Fruit fly (Drosophila melanogaster) whole organism, embryonic: ENCODE results near the gene GluProRS.

Experiments used
- BtbVII ChIP-seq: fragments of 200-800 bp; sonication (Bioruptor generic); optimal IDR thresholded peaks from 3 replicates; lab custom pipeline; 2017; ENCODE audit warnings: missing biosample characterization, mild to moderate bottlenecking, missing genetic modification characterization
- CG10543 ChIP-seq: fragments of 200-800 bp; sonication (Bioruptor generic); optimal IDR thresholded peaks from 3 replicates; lab custom pipeline; 2017; ENCODE audit warnings: missing biosample characterization, mild to moderate bottlenecking, missing genetic modification characterization, moderate library complexity
- CG10654 ChIP-seq: fragments of 200-800 bp; sonication (Bioruptor generic); optimal IDR thresholded peaks from 2 replicates; lab custom pipeline; 2016; ENCODE audit warnings: missing biosample characterization, missing genetic modification characterization
- CG11456 ChIP-seq: fragments of 200-800 bp; sonication (Bioruptor generic); IDR thresholded peaks from 3 replicates; pipeline ENCODE4 v1.3.6; 2022; ENCODE audit warnings: missing biosample characterization, missing genetic modification characterization
- CG12744 ChIP-seq: fragments of 200-800 bp; sonication (Bioruptor generic); optimal IDR thresholded peaks from 2 replicates; lab custom pipeline; 2016; ENCODE audit warnings: missing biosample characterization, missing genetic modification characterization
- CG12769 ChIP-seq: fragments of 200-800 bp; sonication (Bioruptor generic); optimal IDR thresholded peaks from 2 replicates; lab custom pipeline; 2019; ENCODE audit warnings: missing biosample characterization, mild to moderate bottlenecking, missing genetic modification characterization, moderate library complexity
- CG13424 ChIP-seq: fragments of 200-800 bp; sonication (Bioruptor generic); optimal IDR thresholded peaks from 2 replicates; lab custom pipeline; 2019; ENCODE audit warnings: missing biosample characterization, mild to moderate bottlenecking, missing genetic modification characterization, moderate library complexity
- CG18599 ChIP-seq: fragments of 200-800 bp; sonication (Bioruptor generic); optimal IDR thresholded peaks from 3 replicates; lab custom pipeline; 2017; ENCODE audit warnings: missing biosample characterization, missing genetic modification characterization, mild to moderate bottlenecking, moderate library complexity, missing genetic modification reagents
- CG18764 ChIP-seq: fragments of 200-800 bp; sonication (Bioruptor generic); optimal IDR thresholded peaks from 3 replicates; lab custom pipeline; 2016; ENCODE audit warnings: missing biosample characterization, missing genetic modification characterization
- CG31224 ChIP-seq: fragments of 200-800 bp; sonication (Bioruptor generic); IDR thresholded peaks from 2 replicates; pipeline ENCODE4 v1.3.6; 2022; ENCODE audit warnings: missing biosample characterization, missing genetic modification characterization
- CG32532 ChIP-seq: fragments of 200-800 bp; sonication (Bioruptor generic); IDR thresholded peaks from 2 replicates; pipeline ENCODE4 v1.3.6; 2022; ENCODE audit warnings: missing biosample characterization, missing genetic modification characterization
- CG3407 ChIP-seq: fragments of 200-800 bp; sonication (Bioruptor generic); optimal IDR thresholded peaks from 2 replicates; lab custom pipeline; 2018; ENCODE audit warnings: missing biosample characterization, mild to moderate bottlenecking, missing genetic modification characterization
- CG3847 ChIP-seq: fragments of 200-800 bp; sonication (Bioruptor generic); IDR thresholded peaks from 2 replicates; pipeline ENCODE4 v1.3.6; 2022; ENCODE audit warnings: missing biosample characterization, missing genetic modification characterization
- CG8281 ChIP-seq: fragments of 200-800 bp; sonication (Bioruptor generic); optimal IDR thresholded peaks from 2 replicates; lab custom pipeline; 2018; ENCODE audit warnings: missing biosample characterization, mild to moderate bottlenecking, missing genetic modification characterization, moderate library complexity
- D19B ChIP-seq: fragments of 200-800 bp; sonication (Bioruptor generic); optimal IDR thresholded peaks from 2 replicates; lab custom pipeline; 2017; ENCODE audit warnings: missing biosample characterization, mild to moderate bottlenecking, missing genetic modification characterization
- Dbx ChIP-seq: fragments of 200-800 bp; sonication (Bioruptor generic); IDR thresholded peaks from 3 replicates; pipeline ENCODE4 v1.3.6; 2022; ENCODE audit warnings: missing biosample characterization, missing genetic modification characterization
- Dfd ChIP-seq, 2 experiments: fragments of >200 bp; optimal IDR thresholded peaks; 2 replicates each; lab custom pipeline; 2017; ENCODE audit warnings: missing biosample characterization in 2 of 2, missing genetic modification characterization in 2 of 2
- Elba2 ChIP-seq: fragments of 200-800 bp; sonication (Bioruptor generic); optimal IDR thresholded peaks from 3 replicates; lab custom pipeline; 2016; ENCODE audit warnings: missing biosample characterization, missing genetic modification characterization
- GATAe ChIP-seq: fragments of 200-800 bp; sonication (Bioruptor generic); conservative IDR thresholded peaks from 2 replicates; pipeline ENCODE4 v1.3.6; 2022; ENCODE audit warnings: missing biosample characterization, missing genetic modification characterization
- HLH4C ChIP-seq: fragments of 200-800 bp; sonication (Bioruptor generic); IDR thresholded peaks from 3 replicates; pipeline ENCODE4 v1.3.6; 2022; ENCODE audit warnings: missing biosample characterization, missing genetic modification characterization; ENCODE audit not compliant: partially characterized antibody
- Hmx ChIP-seq: fragments of 200-800 bp; sonication (Bioruptor generic); optimal IDR thresholded peaks from 2 replicates; lab custom pipeline; 2016; ENCODE audit warnings: missing biosample characterization, missing genetic modification characterization
- Hr3 ChIP-seq: fragments of 200-800 bp; sonication (Bioruptor generic); optimal IDR thresholded peaks from 3 replicates; lab custom pipeline; 2016; ENCODE audit warnings: missing biosample characterization, missing genetic modification characterization
- Mrtf ChIP-seq: fragments of 200-800 bp; sonication (Bioruptor generic); IDR thresholded peaks from 3 replicates; pipeline ENCODE4 v1.3.6; 2022; ENCODE audit warnings: missing biosample characterization, missing genetic modification characterization
- Spps ChIP-seq: fragments of 200-800 bp; sonication (Bioruptor generic); optimal IDR thresholded peaks from 2 replicates; lab custom pipeline; 2018; ENCODE audit warnings: missing biosample characterization, mild to moderate bottlenecking, missing genetic modification characterization
- Taf1 ChIP-seq: fragments of 200-800 bp; sonication (Bioruptor generic); IDR thresholded peaks from 2 replicates; pipeline ENCODE4 v1.3.6; 2022; ENCODE audit warnings: missing biosample characterization, missing genetic modification characterization
- Trl ChIP-seq, 3 experiments: fragments of >200 bp in 2 of 3; fragments of 200-800 bp in 1 of 3; sonication (Bioruptor generic) in 1 of 3; optimal IDR thresholded peaks; 2 replicates in 1 of 3; 3 replicates in 2 of 3; lab custom pipeline; 2016 to 2017; ENCODE audit warnings: missing biosample characterization in 1 of 3, missing genetic modification characterization in 1 of 3
- al ChIP-seq: fragments of 200-800 bp; sonication (Bioruptor generic); IDR thresholded peaks from 2 replicates; pipeline ENCODE4 v1.3.6; 2022; ENCODE audit warnings: missing biosample characterization, missing genetic modification characterization
- chm ChIP-seq: fragments of 200-800 bp; sonication (Bioruptor generic); IDR thresholded peaks from 2 replicates; pipeline ENCODE4 v1.3.6; 2022; ENCODE audit warnings: missing biosample characterization, missing genetic modification characterization
- dan ChIP-seq: fragments of 200-800 bp; sonication (Bioruptor generic); IDR thresholded peaks from 2 replicates; pipeline ENCODE4 v1.3.6; 2022; ENCODE audit warnings: missing biosample characterization, missing genetic modification characterization
- dati ChIP-seq: fragments of 200-800 bp; sonication (Bioruptor generic); IDR thresholded peaks from 2 replicates; pipeline ENCODE4 v1.3.6; 2022; ENCODE audit warnings: missing biosample characterization, missing genetic modification characterization
- emc ChIP-seq: fragments of 200-800 bp; sonication (Bioruptor generic); optimal IDR thresholded peaks from 2 replicates; lab custom pipeline; 2016; ENCODE audit warnings: missing biosample characterization, missing genetic modification characterization
- ewg ChIP-seq: fragments of 200-800 bp; sonication (Bioruptor generic); optimal IDR thresholded peaks from 3 replicates; lab custom pipeline; 2017; ENCODE audit warnings: mild to moderate bottlenecking, missing biosample characterization, missing genetic modification reagents, missing genetic modification characterization
- fru ChIP-seq: fragments of >200 bp; optimal IDR thresholded peaks from 2 replicates; lab custom pipeline; 2017
- ftz-f1 ChIP-seq: fragments of 200-800 bp; sonication (Bioruptor generic); optimal IDR thresholded peaks from 2 replicates; lab custom pipeline; 2016; ENCODE audit warnings: missing biosample characterization, missing genetic modification characterization
- grau ChIP-seq: fragments of 200-800 bp; optimal IDR thresholded peaks from 3 replicates; lab custom pipeline; 2019; ENCODE audit warnings: missing biosample characterization, mild to moderate bottlenecking, missing genetic modification characterization, moderate library complexity
- h ChIP-seq: fragments of >200 bp; optimal IDR thresholded peaks from 2 replicates; lab custom pipeline; 2017
- hth ChIP-seq: fragments of >200 bp; optimal IDR thresholded peaks from 2 replicates; lab custom pipeline; 2017; ENCODE audit warnings: inconsistent platforms
- kah ChIP-seq: fragments of 200-800 bp; sonication (Bioruptor generic); optimal IDR thresholded peaks from 2 replicates; lab custom pipeline; 2018; ENCODE audit warnings: missing biosample characterization, mild to moderate bottlenecking, missing genetic modification characterization
- ken ChIP-seq: fragments of 200-800 bp; sonication (Bioruptor generic); IDR thresholded peaks from 3 replicates; pipeline ENCODE4 v1.3.6; 2022; ENCODE audit warnings: missing biosample characterization, missing genetic modification characterization
- klu ChIP-seq: fragments of 200-800 bp; sonication (Bioruptor generic); IDR thresholded peaks from 2 replicates; pipeline ENCODE4 v1.3.6; 2022; ENCODE audit warnings: missing biosample characterization, missing genetic modification characterization
- lbe ChIP-seq: fragments of 200-800 bp; sonication (Bioruptor generic); optimal IDR thresholded peaks from 2 replicates; lab custom pipeline; 2016; ENCODE audit warnings: missing biosample characterization, mild to moderate bottlenecking, missing genetic modification characterization
- maf-S ChIP-seq: fragments of 200-800 bp; sonication (Bioruptor generic); optimal IDR thresholded peaks from 2 replicates; lab custom pipeline; 2016; ENCODE audit warnings: missing biosample characterization, missing genetic modification characterization
- nerfin-2 ChIP-seq: fragments of 200-800 bp; sonication (Bioruptor generic); IDR thresholded peaks from 2 replicates; pipeline ENCODE4 v1.3.6; 2022; ENCODE audit warnings: missing biosample characterization, missing genetic modification characterization; ENCODE audit not compliant: partially characterized antibody
- pan ChIP-seq, 4 experiments: fragments of >200 bp in 3 of 4; fragments of 200-800 bp in 1 of 4; sonication (Bioruptor generic) in 1 of 4; optimal IDR thresholded peaks in 3 of 4; IDR thresholded peaks in 1 of 4; 2 replicates each; pipeline versions ENCODE4 v1.3.6 to Lab custom; 2017 to 2022; ENCODE audit warnings: missing biosample characterization in 2 of 4, missing genetic modification characterization in 2 of 4, mixed read lengths in 1 of 4
- pb ChIP-seq: fragments of 200-800 bp; sonication (Bioruptor generic); optimal IDR thresholded peaks from 3 replicates; lab custom pipeline; 2016; ENCODE audit warnings: missing biosample characterization, missing genetic modification characterization
- pnt ChIP-seq: fragments of 200-800 bp; sonication (Bioruptor generic); optimal IDR thresholded peaks from 3 replicates; lab custom pipeline; 2016; ENCODE audit warnings: missing biosample characterization, missing genetic modification characterization
- psq ChIP-seq: fragments of 200-800 bp; sonication (Bioruptor generic); optimal IDR thresholded peaks from 2 replicates; lab custom pipeline; 2017; ENCODE audit warnings: missing biosample characterization, missing genetic modification characterization
- sim ChIP-seq: fragments of 200-800 bp; sonication (Bioruptor generic); IDR thresholded peaks from 2 replicates; pipeline ENCODE4 v1.3.6; 2022; ENCODE audit warnings: missing biosample characterization, missing genetic modification characterization
- slbo ChIP-seq: fragments of 200-800 bp; sonication (Bioruptor generic); IDR thresholded peaks from 2 replicates; pipeline ENCODE4 v1.3.6; 2022; ENCODE audit warnings: missing biosample characterization, missing genetic modification characterization
- sob ChIP-seq: fragments of 200-800 bp; sonication (Bioruptor generic); IDR thresholded peaks from 2 replicates; pipeline ENCODE4 v1.3.6; 2022; ENCODE audit warnings: missing biosample characterization, missing genetic modification characterization
- stc ChIP-seq: fragments of 200-800 bp; sonication (Bioruptor generic); IDR thresholded peaks from 2 replicates; pipeline ENCODE4 v1.3.6; 2022; ENCODE audit warnings: missing biosample characterization, missing genetic modification characterization

GluProRS gene

dm6 chr3R:23920874-23921539 is 37.2 kb downstream of the GluProRS start (continued):
- TF ChIP-seq CG12769 (tag; lab: Kevin White, UChicago) = peak; percentile 94
- TF ChIP-seq klu = 0 out of 2 replicates have a peak, but pooled peaks have one; percentile 22
- TF ChIP-seq ewg (GFP tag; lab: Kevin White, UChicago) = no peak
- no peak for TF ChIP-seq Mrtf
- no peak for TF ChIP-seq CG10654 (GFP tag; lab: Kevin White, UChicago)
- TF ChIP-seq Spps = no peak
- peak; percentile 84 for TF ChIP-seq CG18599
- TF ChIP-seq Elba2 (GFP tag; lab: Kevin White, UChicago) = no peak
- no peak for TF ChIP-seq dan (GFP tag; lab: Robert Waterston, UW)
- no peak; the same call in 1 of the 2 replicates for TF ChIP-seq sim (GFP tag; lab: Robert Waterston, UW)
- TF ChIP-seq grau (tag; lab: Kevin White, UChicago) = peak; percentile 58
- TF ChIP-seq h (lab: Kevin White, UChicago) = no peak
- peak; percentile 78; the same call in 2 of the 3 replicates for TF ChIP-seq Dbx (GFP tag; lab: Robert Waterston, UW)
- TF ChIP-seq pb (GFP tag; lab: Kevin White, UChicago) = peak; percentile 77
- peak; percentile 26 for TF ChIP-seq D19B (GFP tag; lab: Kevin White, UChicago)
- peak; percentile 31 for TF ChIP-seq CG12744 (GFP tag; lab: Kevin White, UChicago)
- TF ChIP-seq hth (lab: Kevin White, UChicago) = no peak
- TF ChIP-seq lbe (GFP tag; lab: Kevin White, UChicago) = no peak
- no peak for TF ChIP-seq HLH4C (GFP tag; lab: Robert Waterston, UW)
- TF ChIP-seq CG8281 (tag; lab: Kevin White, UChicago) = no peak
- peak; percentile 79 for TF ChIP-seq ftz-f1 (GFP tag; lab: Kevin White, UChicago)
- peak; percentile 87 for TF ChIP-seq slbo (GFP tag; lab: Robert Waterston, UW)
- no peak for TF ChIP-seq Hr3
- peak; percentile 81 for TF ChIP-seq CG11456 (GFP tag; lab: Robert Waterston, UW)
- no peak for TF ChIP-seq Trl (optimal IDR thresholded peaks at IDR 0.05; lab: Kevin White, UChicago)
- TF ChIP-seq Trl (GFP tag; optimal IDR thresholded peaks at IDR 0.05; lab: Kevin White, UChicago) = peak; percentile 14
- peak; percentile 56 for TF ChIP-seq al (GFP tag; lab: Robert Waterston, UW)
- peak; percentile 71 for TF ChIP-seq sob (GFP tag; lab: Robert Waterston, UW)
- TF ChIP-seq Taf1 (GFP tag; lab: Robert Waterston, UW) = peak; percentile 67; the same call in 1 of the 2 replicates
- no peak for TF ChIP-seq maf-S (GFP tag; lab: Kevin White, UChicago)
- peak; percentile 78 for TF ChIP-seq CG31224
- no peak for TF ChIP-seq pan (optimal IDR thresholded peaks at IDR 0.05; lab: Kevin White, UChicago)
- TF ChIP-seq pan (GFP tag; optimal IDR thresholded peaks at IDR 0.05 in 1 of 2, IDR thresholded peaks at IDR 0.05 in 1 of 2) = peak in 1 of 2 experiments; percentile 38
- TF ChIP-seq CG13424 (tag; lab: Kevin White, UChicago) = no peak
- no peak for TF ChIP-seq emc
- TF ChIP-seq CG3407 (GFP tag; lab: Kevin White, UChicago) = no peak
- TF ChIP-seq pnt (GFP tag; lab: Kevin White, UChicago) = no peak
- no peak for TF ChIP-seq fru (lab: Kevin White, UChicago)
- TF ChIP-seq chm = peak; percentile 73; the same call in 1 of the 2 replicates
- peak; percentile 83 for TF ChIP-seq CG10543
- TF ChIP-seq Hmx (GFP tag; lab: Kevin White, UChicago) = no peak
- peak; percentile 57 for TF ChIP-seq stc (GFP tag; lab: Robert Waterston, UW)
- no peak for TF ChIP-seq CG18764 (GFP tag; lab: Kevin White, UChicago)
- peak; percentile 57 for TF ChIP-seq CG3847
- TF ChIP-seq GATAe (GFP tag; lab: Robert Waterston, UW) = no peak
- no peak for TF ChIP-seq nerfin-2 (GFP tag; lab: Robert Waterston, UW)
- TF ChIP-seq dati = no peak
- peak; percentile 66; the same call in 2 of the 3 replicates for TF ChIP-seq ken (GFP tag; lab: Robert Waterston, UW)
- TF ChIP-seq BtbVII (GFP tag; lab: Kevin White, UChicago) = no peak
- TF ChIP-seq psq (GFP tag; lab: Kevin White, UChicago) = no peak
- TF ChIP-seq Dfd (GFP tag; optimal IDR thresholded peaks at IDR 0.05; lab: Kevin White, UChicago) = no peak
- peak; percentile 83 for TF ChIP-seq CG32532 (GFP tag; lab: Robert Waterston, UW)
- TF ChIP-seq kah (GFP tag; lab: Kevin White, UChicago) = no peak
